Worm (Caenorhabditis elegans) whole organism, L1 larva: ENCODE results near the gene ZK1320.5.
A peak's percentile ranks its signal among the peaks of the same experiment; 100 is the strongest.

ENCODE experiments used
- ama-1 ChIP-seq: fragments of 150-350 bp; optimal IDR thresholded peaks from 2 replicates; lab custom pipeline; 2014
- dpl-1 ChIP-seq, 3 experiments: fragments of 150-350 bp in 2 of 3; sonication (generic microtip) in 1 of 3; optimal IDR thresholded peaks; 2 replicates each; lab custom pipeline; 2014 to 2017; ENCODE audit warnings: missing biosample characterization in 3 of 3, missing genetic modification characterization in 3 of 3, missing genetic modification reagents in 3 of 3
- elt-3 ChIP-seq, 6 experiments: fragments of 150-350 bp in 1 of 6; sonication (generic microtip); optimal IDR thresholded peaks; 2 replicates each; lab custom pipeline; 2017 to 2018; ENCODE audit warnings: missing biosample characterization in 6 of 6, missing genetic modification characterization in 6 of 6, inconsistent platforms in 1 of 6
- fos-1 ChIP-seq: fragments of 150-350 bp; optimal IDR thresholded peaks from 2 replicates; lab custom pipeline; 2014; ENCODE audit warnings: missing biosample characterization, missing genetic modification characterization
- hpl-2 ChIP-seq: fragments of 150-350 bp; optimal IDR thresholded peaks from 2 replicates; lab custom pipeline; 2014; ENCODE audit warnings: missing biosample characterization, missing genetic modification reagents, missing genetic modification characterization
- lin-15B ChIP-seq: fragments of 150-350 bp; sonication (generic microtip); optimal IDR thresholded peaks from 3 replicates; lab custom pipeline; 2014; ENCODE audit warnings: missing biosample characterization, missing genetic modification characterization
- lsy-2 ChIP-seq, 2 experiments: fragments of 150-350 bp; optimal IDR thresholded peaks; 2 replicates each; lab custom pipeline; 2014; ENCODE audit warnings: missing biosample characterization in 2 of 2, missing genetic modification characterization in 2 of 2
- nhr-12 ChIP-seq: sonication (generic microtip); optimal IDR thresholded peaks from 2 replicates; lab custom pipeline; 2017; ENCODE audit warnings: missing biosample characterization, missing genetic modification characterization
- nhr-77 ChIP-seq: fragments of 150-350 bp; optimal IDR thresholded peaks from 2 replicates; lab custom pipeline; 2014; ENCODE audit warnings: missing biosample characterization, missing genetic modification characterization
- nhr-84 ChIP-seq: sonication (generic microtip); optimal IDR thresholded peaks from 2 replicates; lab custom pipeline; 2017; ENCODE audit warnings: missing biosample characterization, missing genetic modification characterization
- nhr-90 ChIP-seq: sonication (generic microtip); optimal IDR thresholded peaks from 2 replicates; lab custom pipeline; 2016; ENCODE audit warnings: mild to moderate bottlenecking, missing genetic modification characterization, missing compliant biosample characterization; ENCODE audit not compliant: poor library complexity
- rnt-1 ChIP-seq: sonication (generic microtip); optimal IDR thresholded peaks from 2 replicates; lab custom pipeline; 2016; ENCODE audit warnings: mild to moderate bottlenecking, missing genetic modification characterization, moderate library complexity, missing compliant biosample characterization
- unc-62 ChIP-seq: fragments of 150-350 bp; optimal IDR thresholded peaks from 2 replicates; lab custom pipeline; 2014; ENCODE audit warnings: missing biosample characterization, missing genetic modification reagents, missing genetic modification characterization
- unc-98 ChIP-seq: fragments of 200-800 bp; sonication (Bioruptor generic); IDR thresholded peaks from 2 replicates; pipeline ENCODE4 v1.3.6; 2022; ENCODE audit warnings: missing genetic modification characterization, missing compliant biosample characterization

- no peak for TF ChIP-seq elt-3 (tag; optimal IDR thresholded peaks at IDR 0.05; lab: Kevin White, UChicago)
- no peak for TF ChIP-seq dpl-1 (GFP tag; optimal IDR thresholded peaks at IDR 0.05; lab: Kevin White, UChicago)
- no peak for TF ChIP-seq nhr-77 (tag; lab: Kevin White, UChicago)
- no peak for TF ChIP-seq lin-15B
- TF ChIP-seq ama-1 (lab: Kevin White, UChicago), result no peak
- TF ChIP-seq hpl-2 (GFP tag; lab: Kevin White, UChicago), result no peak
- no peak for TF ChIP-seq nhr-90
- no peak for TF ChIP-seq unc-98 (GFP tag; lab: Robert Waterston, UW)
- TF ChIP-seq rnt-1, result peak; percentile 29
- no peak for TF ChIP-seq nhr-12 (tag; lab: Kevin White, UChicago)
- no peak for TF ChIP-seq lsy-2 (tag; optimal IDR thresholded peaks at IDR 0.05; lab: Kevin White, UChicago)
- no peak for TF ChIP-seq nhr-84 (tag; lab: Kevin White, UChicago)
- no peak for TF ChIP-seq fos-1 (tag; lab: Kevin White, UChicago)
- TF ChIP-seq unc-62, result no peak
These were observed 45.4 kb downstream of the ZK1320.5 start for ce11 chrII:9619995-9620535.
